Comparison of ENCODE assay signal across 1 fruit fly cellular context in genomic region chrX:11348829-11349228, dm6.
A peak's percentile ranks its signal among the peaks of the same experiment; 100 is the strongest.
TF ChIP-seq lines count a peak whose summit lies in the region.

TSS of gene CG1738 (plus strand) at chrX:11349049.

TF ChIP-seq in whole organism, embryonic, 481 proteins besides CTCF, POLR2A, EP300 and RAD21 (continued from another document):
- TF ChIP-seq Xbp1 (GFP tag; optimal IDR thresholded peaks at IDR 0.05; lab: Kevin White, UChicago) (peak; percentile 41), PHDP (tag; optimal IDR thresholded peaks at IDR 0.05; lab: Kevin White, UChicago) (peak; percentile 23), dysf (GFP tag; IDR thresholded peaks at IDR 0.05; lab: Robert Waterston, UW) (0 out of 3 replicates have a peak, but pooled peaks have one; percentile 45), B-H2 (GFP tag; optimal IDR thresholded peaks at IDR 0.05; lab: Kevin White, UChicago) (no peak), CG9437 (GFP tag; optimal IDR thresholded peaks at IDR 0.05; lab: Kevin White, UChicago) (no peak), bcd (GFP tag; optimal IDR thresholded peaks at IDR 0.05; lab: Kevin White, UChicago) (no peak), gfzf (GFP tag; optimal IDR thresholded peaks at IDR 0.05; lab: Kevin White, UChicago) (peak; percentile 71), MESR4 (GFP tag; optimal IDR thresholded peaks at IDR 0.05; lab: Kevin White, UChicago) (peak; percentile 31), CG1603 (tag; optimal IDR thresholded peaks at IDR 0.05; lab: Kevin White, UChicago) (peak; percentile 20), CG12659 (GFP tag; optimal IDR thresholded peaks at IDR 0.05; lab: Kevin White, UChicago) (peak; percentile 23), Dbx (GFP tag; IDR thresholded peaks at IDR 0.05; lab: Robert Waterston, UW) (0 out of 3 replicates have a peak, but pooled peaks have one; percentile 32), chif (GFP tag; optimal IDR thresholded peaks at IDR 0.05; lab: Kevin White, UChicago) (no peak), CG43689 (GFP tag; IDR thresholded peaks at IDR 0.05; lab: Robert Waterston, UW) (no peak), croc (GFP tag; conservative IDR thresholded peaks at IDR 0.05; lab: Robert Waterston, UW) (no peak), BEAF-32 (GFP tag; optimal IDR thresholded peaks at IDR 0.05; lab: Kevin White, UChicago) (peak; percentile 8), CG9932 (GFP tag; IDR thresholded peaks at IDR 0.05; lab: Robert Waterston, UW) (peak; percentile 61), trem (tag; optimal IDR thresholded peaks at IDR 0.05; lab: Kevin White, UChicago) (peak; percentile 40), nmo (GFP tag; optimal IDR thresholded peaks at IDR 0.05; lab: Kevin White, UChicago) (peak; percentile 15), CG15269 (tag; optimal IDR thresholded peaks at IDR 0.05; lab: Kevin White, UChicago) (peak; percentile 30), Med (GFP tag; lab: Kevin White, UChicago) (peak; percentile 79), sqz (GFP tag; optimal IDR thresholded peaks at IDR 0.05; lab: Kevin White, UChicago) (no peak), CG2678 (tag; optimal IDR thresholded peaks at IDR 0.05; lab: Kevin White, UChicago) (peak; percentile 31), Hsf (GFP tag; optimal IDR thresholded peaks at IDR 0.05; lab: Kevin White, UChicago) (peak; percentile 16), CoRest (tag; optimal IDR thresholded peaks at IDR 0.05; lab: Kevin White, UChicago) (peak; percentile 22), gem (tag; optimal IDR thresholded peaks at IDR 0.05; lab: Kevin White, UChicago) (peak; percentile 33), CG2120 (GFP tag; optimal IDR thresholded peaks at IDR 0.05; lab: Kevin White, UChicago) (peak; percentile 36), TFAM (GFP tag; optimal IDR thresholded peaks at IDR 0.05; lab: Kevin White, UChicago) (no peak), az2 (GFP tag; optimal IDR thresholded peaks at IDR 0.05; lab: Kevin White, UChicago) (peak; percentile 0), gcm2 (GFP tag; optimal IDR thresholded peaks at IDR 0.05; lab: Kevin White, UChicago) (no peak), row (GFP tag; IDR thresholded peaks at IDR 0.05; lab: Robert Waterston, UW) (peak; percentile 83), Hmr (GFP tag; optimal IDR thresholded peaks at IDR 0.05; lab: Kevin White, UChicago) (no peak), grau (tag; optimal IDR thresholded peaks at IDR 0.05; lab: Kevin White, UChicago) (peak; percentile 31), ind (GFP tag; optimal IDR thresholded peaks at IDR 0.05; lab: Kevin White, UChicago) (peak; percentile 0), CG8359 (GFP tag; optimal IDR thresholded peaks at IDR 0.05; lab: Kevin White, UChicago; ENCODE audit: borderline replicate concordance) (no peak), CG10267 (tag; optimal IDR thresholded peaks at IDR 0.05; lab: Kevin White, UChicago) (peak; percentile 37), Meics (GFP tag; optimal IDR thresholded peaks at IDR 0.05; lab: Kevin White, UChicago) (peak; percentile 15), CG4282 (GFP tag; optimal IDR thresholded peaks at IDR 0.05; lab: Kevin White, UChicago) (no peak), Camta (GFP tag; optimal IDR thresholded peaks at IDR 0.05; lab: Kevin White, UChicago) (no peak), dmrt99B (tag; optimal IDR thresholded peaks at IDR 0.05; lab: Kevin White, UChicago) (peak; percentile 3), CG18262 (tag; optimal IDR thresholded peaks at IDR 0.05; lab: Kevin White, UChicago) (peak; percentile 11), CG8924 (tag; optimal IDR thresholded peaks at IDR 0.05; lab: Kevin White, UChicago) (peak; percentile 5), CG13296 (GFP tag; optimal IDR thresholded peaks at IDR 0.05; lab: Kevin White, UChicago) (peak; percentile 1), pan (optimal IDR thresholded peaks at IDR 0.05; lab: Kevin White, UChicago) (no peak), pan (GFP tag; optimal IDR thresholded peaks at IDR 0.05 in 1 of 2, IDR thresholded peaks at IDR 0.05 in 1 of 2) (no peak), caup (GFP tag; optimal IDR thresholded peaks at IDR 0.05; lab: Kevin White, UChicago; ENCODE audit: severe bottlenecking) (no peak), pum (GFP tag; optimal IDR thresholded peaks at IDR 0.05; lab: Kevin White, UChicago) (no peak), Lhr (GFP tag; optimal IDR thresholded peaks at IDR 0.05; lab: Kevin White, UChicago) (no peak), CG34224 (GFP tag; IDR thresholded peaks at IDR 0.05; lab: Robert Waterston, UW; ENCODE audit: partially characterized antibody) (no peak), rib (GFP tag; IDR thresholded peaks at IDR 0.05; lab: Robert Waterston, UW) (no peak), cas (GFP tag; IDR thresholded peaks at IDR 0.05; lab: Robert Waterston, UW) (no peak), Ada2b (GFP tag; IDR thresholded peaks at IDR 0.05; lab: Robert Waterston, UW) (0 out of 2 replicates have a peak, but pooled peaks have one; percentile 10), CG3847 (GFP tag; IDR thresholded peaks at IDR 0.05; lab: Robert Waterston, UW) (peak; percentile 65), Abd-B (GFP tag; optimal IDR thresholded peaks at IDR 0.05; lab: Kevin White, UChicago) (peak; percentile 3), CG31441 (GFP tag; IDR thresholded peaks at IDR 0.05; lab: Robert Waterston, UW) (0 out of 2 replicates have a peak, but pooled peaks have one; percentile 22), vvl (GFP tag; IDR thresholded peaks at IDR 0.05; lab: Robert Waterston, UW) (0 out of 2 replicates have a peak, but pooled peaks have one; percentile 8), slbo (GFP tag; IDR thresholded peaks at IDR 0.05; lab: Robert Waterston, UW) (peak; percentile 55), E2f2 (GFP tag; IDR thresholded peaks at IDR 0.05; lab: Robert Waterston, UW) (peak; percentile 25; the same call in 1 of the 2 replicates), CG12744 (GFP tag; optimal IDR thresholded peaks at IDR 0.05; lab: Kevin White, UChicago) (no peak), CG11398 (GFP tag; optimal IDR thresholded peaks at IDR 0.05; lab: Kevin White, UChicago) (no peak), repo (GFP tag; optimal IDR thresholded peaks at IDR 0.05; lab: Kevin White, UChicago) (no peak), CG7372 (GFP tag; IDR thresholded peaks at IDR 0.05; lab: Robert Waterston, UW) (no peak), dan (GFP tag; IDR thresholded peaks at IDR 0.05; lab: Robert Waterston, UW) (no peak), aop (GFP tag; IDR thresholded peaks at IDR 0.05; lab: Robert Waterston, UW) (no peak), ems (GFP tag; optimal IDR thresholded peaks at IDR 0.05; lab: Kevin White, UChicago) (no peak), Fer1 (GFP tag; optimal IDR thresholded peaks at IDR 0.05; lab: Kevin White, UChicago) (peak; percentile 18), Dip3 (GFP tag; optimal IDR thresholded peaks at IDR 0.05; lab: Kevin White, UChicago) (no peak), Hr39 (optimal IDR thresholded peaks at IDR 0.05; lab: Kevin White, UChicago) (no peak), CG17186 (GFP tag; optimal IDR thresholded peaks at IDR 0.05; lab: Kevin White, UChicago) (no peak), Nf-YC (tag; optimal IDR thresholded peaks at IDR 0.05; lab: Kevin White, UChicago) (peak; percentile 21), dpn (GFP tag; optimal IDR thresholded peaks at IDR 0.05; lab: Kevin White, UChicago) (peak; percentile 1 to 5), scrt (GFP tag; optimal IDR thresholded peaks at IDR 0.05; lab: Kevin White, UChicago) (peak; percentile 5), CG15514 (GFP tag; optimal IDR thresholded peaks at IDR 0.05; lab: Kevin White, UChicago) (peak; percentile 31), CG34422 (GFP tag; IDR thresholded peaks at IDR 0.05; lab: Robert Waterston, UW) (0 out of 3 replicates have a peak, but pooled peaks have one; percentile 44), seq (GFP tag; IDR thresholded peaks at IDR 0.05; lab: Robert Waterston, UW) (no peak), dm (GFP tag; optimal IDR thresholded peaks at IDR 0.05; lab: Kevin White, UChicago) (peak; percentile 60), Mrtf (GFP tag; IDR thresholded peaks at IDR 0.05; lab: Robert Waterston, UW) (no peak), CG7839 (tag; optimal IDR thresholded peaks at IDR 0.05; lab: Kevin White, UChicago) (peak; percentile 29), CG17912 (GFP tag; optimal IDR thresholded peaks at IDR 0.05; lab: Kevin White, UChicago) (no peak), CG6689 (GFP tag; IDR thresholded peaks at IDR 0.05; lab: Robert Waterston, UW) (peak; percentile 100), Dp (GFP tag; optimal IDR thresholded peaks at IDR 0.05; lab: Kevin White, UChicago) (peak; percentile 8), phol (tag; optimal IDR thresholded peaks at IDR 0.05; lab: Kevin White, UChicago) (peak; percentile 30), MTF-1 (GFP tag; optimal IDR thresholded peaks at IDR 0.05; lab: Kevin White, UChicago; ENCODE audit: borderline replicate concordance) (no peak), lbe (GFP tag; optimal IDR thresholded peaks at IDR 0.05; lab: Kevin White, UChicago) (no peak), C15 (GFP tag; IDR thresholded peaks at IDR 0.05; lab: Robert Waterston, UW) (no peak), CG17829 (tag; optimal IDR thresholded peaks at IDR 0.05; lab: Kevin White, UChicago) (peak; percentile 14), Atf6 (GFP tag; IDR thresholded peaks at IDR 0.05; lab: Robert Waterston, UW) (0 out of 2 replicates have a peak, but pooled peaks have one; percentile 18), pros (GFP tag; optimal IDR thresholded peaks at IDR 0.05; lab: Kevin White, UChicago) (no peak), sens (GFP tag; lab: Kevin White, UChicago) (peak; percentile 75), stwl (tag; optimal IDR thresholded peaks at IDR 0.05; lab: Kevin White, UChicago) (peak; percentile 13), tup (GFP tag; optimal IDR thresholded peaks at IDR 0.05; lab: Kevin White, UChicago) (no peak), CG12391 (tag; optimal IDR thresholded peaks at IDR 0.05; lab: Kevin White, UChicago) (peak; percentile 1), CG3281 (GFP tag; optimal IDR thresholded peaks at IDR 0.05; lab: Kevin White, UChicago) (no peak), NFAT (GFP tag; IDR thresholded peaks at IDR 0.05; lab: Robert Waterston, UW) (peak; percentile 31; the same call in 1 of the 2 replicates), sna (GFP tag; IDR thresholded peaks at IDR 0.05; lab: Robert Waterston, UW; ENCODE audit: partially characterized antibody) (no peak), CG17359 (tag; optimal IDR thresholded peaks at IDR 0.05; lab: Kevin White, UChicago) (no peak), CG10147 (GFP tag; optimal IDR thresholded peaks at IDR 0.05; lab: Kevin White, UChicago) (no peak), CG3065 (GFP tag; optimal IDR thresholded peaks at IDR 0.05; lab: Kevin White, UChicago) (no peak), CG11504 (tag; optimal IDR thresholded peaks at IDR 0.05; lab: Kevin White, UChicago) (peak; percentile 26), pzg (GFP tag; optimal IDR thresholded peaks at IDR 0.05; lab: Kevin White, UChicago) (peak; percentile 47), Dek (tag; optimal IDR thresholded peaks at IDR 0.05; lab: Kevin White, UChicago) (peak; percentile 19), CG16863 (GFP tag; optimal IDR thresholded peaks at IDR 0.05; lab: Kevin White, UChicago) (no peak), CG30403 (GFP tag; optimal IDR thresholded peaks at IDR 0.05; lab: Kevin White, UChicago) (peak; percentile 10), CG2712 (tag; optimal IDR thresholded peaks at IDR 0.05; lab: Kevin White, UChicago) (peak; percentile 38), kah (GFP tag; optimal IDR thresholded peaks at IDR 0.05; lab: Kevin White, UChicago) (no peak), en (GFP tag; optimal IDR thresholded peaks at IDR 0.05; lab: Kevin White, UChicago) (no peak), sug (tag; optimal IDR thresholded peaks at IDR 0.05; lab: Kevin White, UChicago) (peak; percentile 23)
